Worm (Caenorhabditis elegans): ENCODE results near the gene B0410.3.

DNA sequence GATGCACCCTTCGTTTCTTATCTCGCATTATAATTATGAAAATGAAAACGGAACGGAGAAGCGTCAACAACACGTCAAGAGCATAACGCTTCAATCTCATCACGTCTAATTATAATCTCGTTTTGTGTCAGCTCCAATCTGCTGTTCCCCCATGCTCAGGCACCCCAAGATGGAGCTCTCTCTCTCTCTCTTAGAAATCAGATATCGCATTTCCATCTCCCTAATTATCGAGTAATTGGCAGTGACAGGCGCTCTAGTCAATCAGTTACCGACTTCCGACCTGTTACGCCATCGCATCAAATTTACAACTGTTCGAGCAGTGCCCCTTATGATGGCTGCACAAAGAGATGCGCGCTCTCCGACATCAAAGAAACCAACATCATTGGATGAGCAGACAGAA lies 29.2 kb upstream of the B0410.3 start:
- no peak for TF ChIP-seq unc-86 (tag; optimal IDR thresholded peaks at IDR 0.05)
- TF ChIP-seq skn-1 (tag; optimal IDR thresholded peaks at IDR 0.05), result no peak
- no peak for TF ChIP-seq pqm-1 (tag; optimal IDR thresholded peaks at IDR 0.05)
- no peak for TF ChIP-seq jun-1 (tag; optimal IDR thresholded peaks at IDR 0.05)
- no peak for TF ChIP-seq ceh-82 (tag; optimal IDR thresholded peaks at IDR 0.05)
- no peak for TF ChIP-seq unc-62 (GFP tag; optimal IDR thresholded peaks at IDR 0.05)
- no peak for TF ChIP-seq ceh-90 (tag; optimal IDR thresholded peaks at IDR 0.05)
- TF ChIP-seq dsc-1 (tag; optimal IDR thresholded peaks at IDR 0.05), result no peak
- TF ChIP-seq mef-2 (tag; optimal IDR thresholded peaks at IDR 0.05), result no peak
- TF ChIP-seq tbx-2 (tag; optimal IDR thresholded peaks at IDR 0.05), result no peak
- TF ChIP-seq ces-1 (GFP tag; optimal IDR thresholded peaks at IDR 0.05), result no peak

Measured in whole organism, L1 larva.